Fruit fly (Drosophila melanogaster): ENCODE data around the gene CG17928.

Gene CG17928

dm6 chr2L:16791345-16791744 lies at the start of gene CG17928 (continued):
- TF ChIP-seq CG30020 (tag; optimal IDR thresholded peaks at IDR 0.05): no peak
- TF ChIP-seq amos (GFP tag; IDR thresholded peaks at IDR 0.05; ENCODE audit: partially characterized antibody): peak; percentile 9; the same call in 1 of the 2 replicates
- no peak for TF ChIP-seq CkIIα-i1 (GFP tag; IDR thresholded peaks at IDR 0.05)

- TF ChIP-seq Hr51 (GFP tag; optimal IDR thresholded peaks at IDR 0.05) (peak in 1 of 2 experiments; percentile 10), CG10267 (tag; optimal IDR thresholded peaks at IDR 0.05) (peak; percentile 64), row (GFP tag; IDR thresholded peaks at IDR 0.05) (peak; percentile 49; the same call in 1 of the 3 replicates), da (GFP tag; optimal IDR thresholded peaks at IDR 0.05) (no peak), Dp (GFP tag; optimal IDR thresholded peaks at IDR 0.05) (peak; percentile 61), Oaz (GFP tag; IDR thresholded peaks at IDR 0.05) (no peak), Dek (tag; optimal IDR thresholded peaks at IDR 0.05) (no peak), CG12299 (tag; optimal IDR thresholded peaks at IDR 0.05) (peak; percentile 3), CG15514 (GFP tag; optimal IDR thresholded peaks at IDR 0.05) (peak; percentile 47), CG5953 (GFP tag; IDR thresholded peaks at IDR 0.05) (0 out of 2 replicates have a peak, but pooled peaks have one; percentile 11), Chrac-16 (GFP tag; optimal IDR thresholded peaks at IDR 0.05) (peak; percentile 20), CG13424 (tag; optimal IDR thresholded peaks at IDR 0.05) (peak; percentile 57), Sry-δ (GFP tag; optimal IDR thresholded peaks at IDR 0.05) (peak; percentile 63), lilli (GFP tag; optimal IDR thresholded peaks at IDR 0.05) (peak; percentile 8), CG1603 (tag; optimal IDR thresholded peaks at IDR 0.05) (no peak), CG18262 (tag; optimal IDR thresholded peaks at IDR 0.05) (peak; percentile 63), tin (GFP tag; optimal IDR thresholded peaks at IDR 0.05) (peak; percentile 55), Xrp1 (GFP tag; IDR thresholded peaks at IDR 0.05) (peak; percentile 31; the same call in 1 of the 2 replicates), CG3995 (GFP tag; optimal IDR thresholded peaks at IDR 0.05) (peak; percentile 92), CG9727 (GFP tag; optimal IDR thresholded peaks at IDR 0.05) (peak; percentile 69), CG17912 (GFP tag; optimal IDR thresholded peaks at IDR 0.05) (peak; percentile 74), caup (GFP tag; optimal IDR thresholded peaks at IDR 0.05; ENCODE audit: severe bottlenecking) (peak; percentile 46), eyg (GFP tag; optimal IDR thresholded peaks at IDR 0.05) (no peak), CG12104 (GFP tag; optimal IDR thresholded peaks at IDR 0.05) (peak; percentile 57), CG14860 (GFP tag; IDR thresholded peaks at IDR 0.05; ENCODE audit: partially characterized antibody) (peak; percentile 45; the same call in 2 of the 3 replicates), CG1602 (GFP tag; optimal IDR thresholded peaks at IDR 0.05) (peak; percentile 13), CG18619 (GFP tag; optimal IDR thresholded peaks at IDR 0.05) (peak; percentile 24), CG13296 (GFP tag; optimal IDR thresholded peaks at IDR 0.05) (peak; percentile 35), hbn (GFP tag; IDR thresholded peaks at IDR 0.05; ENCODE audit: partially characterized antibody) (peak; percentile 55; the same call in 1 of the 2 replicates), crol (GFP tag; IDR thresholded peaks at IDR 0.05) (no peak), sna (GFP tag; IDR thresholded peaks at IDR 0.05; ENCODE audit: partially characterized antibody) (peak; percentile 63; the same call in 1 of the 2 replicates), H15 (GFP tag; IDR thresholded peaks at IDR 0.05) (0 out of 3 replicates have a peak, but pooled peaks have one; percentile 12), cg (GFP tag; optimal IDR thresholded peaks at IDR 0.05) (peak; percentile 92), CG17186 (GFP tag; optimal IDR thresholded peaks at IDR 0.05) (peak; percentile 83), org-1 (GFP tag; optimal IDR thresholded peaks at IDR 0.05) (no peak), CG18764 (GFP tag; optimal IDR thresholded peaks at IDR 0.05) (peak; percentile 9), salm (tag; optimal IDR thresholded peaks at IDR 0.05) (peak; percentile 3), CG11560 (tag; IDR thresholded peaks at IDR 0.05) (peak; percentile 80; the same call in 2 of the 3 replicates), MESR4 (GFP tag; optimal IDR thresholded peaks at IDR 0.05) (peak; percentile 98), Antp (GFP tag; optimal IDR thresholded peaks at IDR 0.05) (peak; percentile 27), Hsf (GFP tag; optimal IDR thresholded peaks at IDR 0.05) (peak; percentile 38), psq (GFP tag; optimal IDR thresholded peaks at IDR 0.05) (peak; percentile 3), sr (GFP tag; IDR thresholded peaks at IDR 0.05) (no peak)
Observed at dm6 chr2L:16743055-16743805, 48.1 kb upstream of the CG17928 start, which contains the start of the genes LSm7 and BuGZ. LSm7 (minus strand) TSS chr2L:16743100. BuGZ (plus strand) TSS chr2L:16743405.
